Worm (Caenorhabditis elegans) whole organism, midembryonic: ENCODE measurements around the gene srbc-22.

Experiments
- T22C8.4 ChIP-seq: fragments of 200-800 bp; sonication (Bioruptor generic); IDR thresholded peaks from 2 replicates; pipeline ENCODE4 v1.3.6; 2022; ENCODE audit warnings: missing genetic modification characterization, missing compliant biosample characterization
- cog-1 ChIP-seq: sonication (generic microtip); optimal IDR thresholded peaks from 2 replicates; lab custom pipeline; 2016; ENCODE audit warnings: missing genetic modification characterization, missing compliant biosample characterization
- flt-1 ChIP-seq: fragments of 200-800 bp; sonication (Bioruptor generic); IDR thresholded peaks from 2 replicates; pipeline ENCODE4 v1.3.6; 2022; ENCODE audit warnings: missing genetic modification characterization, missing compliant biosample characterization
- klf-2 ChIP-seq: fragments of 200-800 bp; sonication (Bioruptor generic); conservative IDR thresholded peaks from 2 replicates; pipeline ENCODE4 v1.3.6; 2022; ENCODE audit warnings: missing genetic modification reagents, missing genetic modification characterization, missing compliant biosample characterization
- med-1 ChIP-seq: sonication (generic microtip); optimal IDR thresholded peaks from 2 replicates; lab custom pipeline; 2017; ENCODE audit warnings: missing genetic modification characterization, mild to moderate bottlenecking, missing compliant biosample characterization, antibody characterized with exemption, missing genetic modification reagents; ENCODE audit not compliant: insufficient read depth
- ztf-23 ChIP-seq: fragments of 200-800 bp; sonication (Bioruptor generic); IDR thresholded peaks from 2 replicates; pipeline ENCODE4 v1.3.6; 2022; ENCODE audit warnings: missing genetic modification reagents, missing genetic modification characterization, missing compliant biosample characterization

- no peak for TF ChIP-seq klf-2 (GFP tag; lab: Robert Waterston, UW)
- TF ChIP-seq flt-1 (GFP tag; lab: Robert Waterston, UW): no peak
- TF ChIP-seq cog-1 (tag; lab: Kevin White, UChicago): no peak
- TF ChIP-seq T22C8.4 (GFP tag; lab: Robert Waterston, UW): no peak
- TF ChIP-seq med-1 (GFP tag; lab: Kevin White, UChicago): no peak
- no peak for TF ChIP-seq ztf-23 (GFP tag; lab: Robert Waterston, UW)
These were observed 33.5 kb downstream of the srbc-22 start for ce11 chrV:2190383-2190782.
